Fruit fly (Drosophila melanogaster) whole organism, embryonic: ENCODE data around the gene ppk30.

Experiments used
- Adf1 ChIP-seq: fragments of 200-800 bp; sonication (Bioruptor generic); IDR thresholded peaks from 2 replicates; pipeline ENCODE4 v1.3.6; 2022; ENCODE audit warnings: missing biosample characterization, missing genetic modification characterization
- Aef1 ChIP-seq: fragments of 200-800 bp; sonication (Bioruptor generic); IDR thresholded peaks from 3 replicates; pipeline ENCODE4 v1.3.6; 2022; ENCODE audit warnings: missing biosample characterization, missing genetic modification characterization
- B-H1 ChIP-seq: fragments of 200-800 bp; sonication (Bioruptor generic); IDR thresholded peaks from 3 replicates; pipeline ENCODE4 v1.3.6; 2022; ENCODE audit warnings: missing biosample characterization, missing genetic modification characterization
- C15 ChIP-seq: fragments of 200-800 bp; sonication (Bioruptor generic); IDR thresholded peaks from 3 replicates; pipeline ENCODE4 v1.3.6; 2022; ENCODE audit warnings: missing biosample characterization, missing genetic modification characterization
- CG10321 ChIP-seq: fragments of 200-800 bp; sonication (Bioruptor generic); IDR thresholded peaks from 2 replicates; pipeline ENCODE4 v1.3.6; 2022; ENCODE audit warnings: missing biosample characterization, missing genetic modification characterization
- CG13624 ChIP-seq: fragments of 200-800 bp; sonication (Bioruptor generic); optimal IDR thresholded peaks from 2 replicates; lab custom pipeline; 2016; ENCODE audit warnings: missing biosample characterization, missing genetic modification characterization
- CG15011 ChIP-seq: fragments of 200-800 bp; sonication (Bioruptor generic); optimal IDR thresholded peaks from 3 replicates; lab custom pipeline; 2018; ENCODE audit warnings: missing biosample characterization, mild to moderate bottlenecking, missing genetic modification characterization
- CG15269 ChIP-seq: fragments of 200-800 bp; sonication (Bioruptor generic); optimal IDR thresholded peaks from 2 replicates; lab custom pipeline; 2018; ENCODE audit warnings: missing biosample characterization, mild to moderate bottlenecking, missing genetic modification characterization, moderate library complexity
- CG15479 ChIP-seq: fragments of 200-800 bp; sonication (Bioruptor generic); optimal IDR thresholded peaks from 3 replicates; lab custom pipeline; 2019; ENCODE audit warnings: missing biosample characterization, mild to moderate bottlenecking, missing genetic modification characterization, moderate library complexity
- CG16779 ChIP-seq: fragments of 200-800 bp; sonication (Bioruptor generic); IDR thresholded peaks from 2 replicates; pipeline ENCODE4 v1.3.6; 2022; ENCODE audit warnings: missing biosample characterization, missing genetic modification characterization
- CG16813 ChIP-seq: fragments of 200-800 bp; sonication (Bioruptor generic); IDR thresholded peaks from 3 replicates; pipeline ENCODE4 v1.3.6; 2022; ENCODE audit warnings: missing biosample characterization, missing genetic modification characterization; ENCODE audit not compliant: partially characterized antibody
- CG1832 ChIP-seq: fragments of 200-800 bp; sonication (Bioruptor generic); optimal IDR thresholded peaks from 2 replicates; lab custom pipeline; 2017; ENCODE audit warnings: missing biosample characterization, mild to moderate bottlenecking, missing genetic modification characterization, inconsistent platforms
- CG33213 ChIP-seq: fragments of 200-800 bp; sonication (Bioruptor generic); optimal IDR thresholded peaks from 3 replicates; lab custom pipeline; 2016; ENCODE audit warnings: missing biosample characterization, missing genetic modification characterization
- CG3726 ChIP-seq: fragments of 200-800 bp; sonication (Bioruptor generic); IDR thresholded peaks from 3 replicates; pipeline ENCODE4, ENCODE4 v1.3.6; 2022; ENCODE audit warnings: missing biosample characterization, missing genetic modification characterization
- CG43689 ChIP-seq: fragments of 200-800 bp; sonication (Bioruptor generic); IDR thresholded peaks from 2 replicates; pipeline ENCODE4 v1.3.6; 2022; ENCODE audit warnings: missing biosample characterization, missing genetic modification characterization
- CG4820 ChIP-seq: fragments of 200-800 bp; sonication (Bioruptor generic); optimal IDR thresholded peaks from 3 replicates; lab custom pipeline; 2016; ENCODE audit warnings: missing biosample characterization, missing genetic modification characterization
- CG7786 ChIP-seq: fragments of 200-800 bp; sonication (Bioruptor generic); optimal IDR thresholded peaks from 2 replicates; lab custom pipeline; 2016; ENCODE audit warnings: missing biosample characterization, missing genetic modification characterization
- CG8478 ChIP-seq: fragments of >200 bp; optimal IDR thresholded peaks from 2 replicates; lab custom pipeline; 2018
- Chrac-16 ChIP-seq: fragments of 200-800 bp; sonication (Bioruptor generic); optimal IDR thresholded peaks from 3 replicates; lab custom pipeline; 2016; ENCODE audit warnings: missing biosample characterization, missing genetic modification characterization
- D ChIP-seq, 2 experiments: fragments of 200-800 bp in 1 of 2; fragments of >200 bp in 1 of 2; sonication (Bioruptor generic) in 1 of 2; optimal IDR thresholded peaks; 2 replicates in 1 of 2; 3 replicates in 1 of 2; lab custom pipeline; 2017; ENCODE audit warnings: mild to moderate bottlenecking in 1 of 2, missing biosample characterization in 1 of 2, missing genetic modification characterization in 1 of 2, missing genetic modification reagents in 1 of 2
- Deaf1 ChIP-seq: fragments of 200-800 bp; optimal IDR thresholded peaks from 3 replicates; lab custom pipeline; 2019; ENCODE audit warnings: missing biosample characterization, mild to moderate bottlenecking, missing genetic modification characterization, moderate library complexity
- Dll ChIP-seq: fragments of 200-800 bp; sonication (Bioruptor generic); IDR thresholded peaks from 4 replicates; pipeline ENCODE4 v1.3.6; 2022; ENCODE audit warnings: missing biosample characterization, missing genetic modification characterization; ENCODE audit not compliant: partially characterized antibody
- Elba2 ChIP-seq: fragments of 200-800 bp; sonication (Bioruptor generic); optimal IDR thresholded peaks from 3 replicates; lab custom pipeline; 2016; ENCODE audit warnings: missing biosample characterization, missing genetic modification characterization
- Fer1 ChIP-seq: fragments of 200-800 bp; sonication (Bioruptor generic); optimal IDR thresholded peaks from 2 replicates; lab custom pipeline; 2017; ENCODE audit warnings: missing biosample characterization, mild to moderate bottlenecking, missing genetic modification characterization
- Jarid2 ChIP-seq: fragments of 200-800 bp; sonication (Bioruptor generic); optimal IDR thresholded peaks from 3 replicates; lab custom pipeline; 2017; ENCODE audit warnings: mild to moderate bottlenecking, missing biosample characterization, missing genetic modification reagents, missing genetic modification characterization
- NFAT ChIP-seq: fragments of 200-800 bp; sonication (Bioruptor generic); IDR thresholded peaks from 2 replicates; pipeline ENCODE4 v1.3.6; 2022; ENCODE audit warnings: missing biosample characterization, missing genetic modification characterization
- Nf-YA ChIP-seq: fragments of 200-800 bp; sonication (Bioruptor generic); IDR thresholded peaks from 2 replicates; pipeline ENCODE4 v1.3.6; 2022; ENCODE audit warnings: missing biosample characterization, missing genetic modification characterization
- Nf-YC ChIP-seq: fragments of 200-800 bp; optimal IDR thresholded peaks from 3 replicates; lab custom pipeline; 2019; ENCODE audit warnings: missing biosample characterization, mild to moderate bottlenecking, missing genetic modification characterization, moderate library complexity
- Ravus ChIP-seq: fragments of 200-800 bp; sonication (Bioruptor generic); IDR thresholded peaks from 2 replicates; pipeline ENCODE4 v1.3.6; 2022; ENCODE audit warnings: missing biosample characterization, missing genetic modification characterization
- Sox100B ChIP-seq: fragments of 200-800 bp; sonication (Bioruptor generic); optimal IDR thresholded peaks from 3 replicates; lab custom pipeline; 2018; ENCODE audit warnings: missing biosample characterization, mild to moderate bottlenecking, missing genetic modification characterization
- Sox102F ChIP-seq: fragments of 200-800 bp; sonication (Bioruptor generic); optimal IDR thresholded peaks from 2 replicates; lab custom pipeline; 2018; ENCODE audit warnings: missing biosample characterization, mild to moderate bottlenecking, missing genetic modification characterization, moderate library complexity
- Trl ChIP-seq, 3 experiments: fragments of >200 bp in 2 of 3; fragments of 200-800 bp in 1 of 3; sonication (Bioruptor generic) in 1 of 3; optimal IDR thresholded peaks; 2 replicates in 1 of 3; 3 replicates in 2 of 3; lab custom pipeline; 2016 to 2017; ENCODE audit warnings: missing biosample characterization in 1 of 3, missing genetic modification characterization in 1 of 3
- Vsx1 ChIP-seq: fragments of 200-800 bp; sonication (Bioruptor generic); optimal IDR thresholded peaks from 2 replicates; lab custom pipeline; 2017; ENCODE audit warnings: missing biosample characterization, mild to moderate bottlenecking, missing genetic modification characterization, missing genetic modification reagents
- Xbp1 ChIP-seq: fragments of 200-800 bp; sonication (Bioruptor generic); optimal IDR thresholded peaks from 3 replicates; lab custom pipeline; 2016; ENCODE audit warnings: missing biosample characterization, mild to moderate bottlenecking, missing genetic modification characterization
- cg ChIP-seq: fragments of 200-800 bp; sonication (Bioruptor generic); optimal IDR thresholded peaks from 3 replicates; lab custom pipeline; 2019; ENCODE audit warnings: missing biosample characterization, mild to moderate bottlenecking, missing genetic modification characterization, moderate library complexity
- ewg ChIP-seq: fragments of 200-800 bp; sonication (Bioruptor generic); optimal IDR thresholded peaks from 3 replicates; lab custom pipeline; 2017; ENCODE audit warnings: mild to moderate bottlenecking, missing biosample characterization, missing genetic modification reagents, missing genetic modification characterization
- exex ChIP-seq: fragments of 200-800 bp; sonication (Bioruptor generic); optimal IDR thresholded peaks from 4 replicates; lab custom pipeline; 2018; ENCODE audit warnings: missing biosample characterization, mild to moderate bottlenecking, missing genetic modification characterization, moderate library complexity
- gcm2 ChIP-seq: fragments of 200-800 bp; sonication (Bioruptor generic); optimal IDR thresholded peaks from 2 replicates; lab custom pipeline; 2016; ENCODE audit warnings: missing biosample characterization, missing genetic modification characterization
- hb ChIP-seq: fragments of 200-800 bp; sonication (Bioruptor generic); IDR thresholded peaks from 3 replicates; pipeline ENCODE4 v1.3.6; 2022; ENCODE audit warnings: missing biosample characterization, missing genetic modification characterization; ENCODE audit not compliant: partially characterized antibody
- lilli ChIP-seq: fragments of 200-800 bp; sonication (Bioruptor generic); optimal IDR thresholded peaks from 3 replicates; lab custom pipeline; 2016; ENCODE audit warnings: missing biosample characterization, missing genetic modification characterization
- mirr ChIP-seq: fragments of 200-800 bp; sonication (Bioruptor generic); optimal IDR thresholded peaks from 3 replicates; lab custom pipeline; 2018; ENCODE audit warnings: missing biosample characterization, mild to moderate bottlenecking, missing genetic modification characterization
- mld ChIP-seq: fragments of 200-800 bp; sonication (Bioruptor generic); IDR thresholded peaks from 3 replicates; pipeline ENCODE4 v1.3.6; 2022; ENCODE audit warnings: missing biosample characterization, missing genetic modification characterization; ENCODE audit not compliant: partially characterized antibody
- nerfin-1 ChIP-seq: fragments of 200-800 bp; sonication (Bioruptor generic); optimal IDR thresholded peaks from 3 replicates; lab custom pipeline; 2019; ENCODE audit warnings: missing biosample characterization, mild to moderate bottlenecking, missing genetic modification characterization, moderate library complexity
- seq ChIP-seq: fragments of 200-800 bp; sonication (Bioruptor generic); IDR thresholded peaks from 2 replicates; pipeline ENCODE4 v1.3.6; 2022; ENCODE audit warnings: missing biosample characterization, missing genetic modification characterization
- trem ChIP-seq: fragments of 200-800 bp; optimal IDR thresholded peaks from 3 replicates; lab custom pipeline; 2019; ENCODE audit warnings: missing biosample characterization, mild to moderate bottlenecking, missing genetic modification characterization, moderate library complexity
- vnd ChIP-seq: fragments of 200-800 bp; sonication (Bioruptor generic); IDR thresholded peaks from 3 replicates; pipeline ENCODE4 v1.3.6; 2022; ENCODE audit warnings: missing biosample characterization, missing genetic modification characterization; ENCODE audit not compliant: partially characterized antibody
- yki ChIP-seq: fragments of >200 bp; optimal IDR thresholded peaks from 3 replicates; lab custom pipeline; 2018
- zen2 ChIP-seq: fragments of 200-800 bp; sonication (Bioruptor generic); IDR thresholded peaks from 3 replicates; pipeline ENCODE4 v1.3.6; 2022; ENCODE audit warnings: missing biosample characterization, missing genetic modification characterization; ENCODE audit not compliant: partially characterized antibody

Gene ppk30

DNA sequence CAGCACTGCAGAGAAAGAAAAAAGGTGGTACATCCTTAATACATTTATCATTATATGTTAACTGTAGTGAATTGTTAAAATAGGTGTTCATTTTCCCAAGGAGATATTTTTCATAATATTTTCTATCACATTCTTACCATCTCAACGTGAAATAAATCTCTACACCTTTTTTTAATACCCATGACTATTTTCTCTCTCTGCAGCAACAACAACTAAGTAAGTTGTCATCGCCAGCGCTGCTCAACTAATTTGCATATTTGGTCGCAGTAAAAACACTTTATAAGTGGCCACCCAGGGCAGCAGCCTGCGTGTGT lies 21.5 kb downstream of the ppk30 start (continued):
- TF ChIP-seq Xbp1 (peak; percentile 37), B-H1 (GFP tag; lab: Robert Waterston, UW) (no peak), hb (GFP tag; lab: Robert Waterston, UW) (no peak), CG15011 (GFP tag; lab: Kevin White, UChicago) (no peak), nerfin-1 (tag; lab: Kevin White, UChicago) (peak; percentile 31), Sox100B (GFP tag; lab: Kevin White, UChicago) (peak; percentile 47), vnd (GFP tag; lab: Robert Waterston, UW) (no peak), Chrac-16 (GFP tag; lab: Kevin White, UChicago) (peak; percentile 0), Sox102F (peak; percentile 69), mld (GFP tag; lab: Robert Waterston, UW) (no peak), gcm2 (GFP tag; lab: Kevin White, UChicago) (no peak), mirr (GFP tag; lab: Kevin White, UChicago) (no peak), trem (peak; percentile 39)

DNA sequence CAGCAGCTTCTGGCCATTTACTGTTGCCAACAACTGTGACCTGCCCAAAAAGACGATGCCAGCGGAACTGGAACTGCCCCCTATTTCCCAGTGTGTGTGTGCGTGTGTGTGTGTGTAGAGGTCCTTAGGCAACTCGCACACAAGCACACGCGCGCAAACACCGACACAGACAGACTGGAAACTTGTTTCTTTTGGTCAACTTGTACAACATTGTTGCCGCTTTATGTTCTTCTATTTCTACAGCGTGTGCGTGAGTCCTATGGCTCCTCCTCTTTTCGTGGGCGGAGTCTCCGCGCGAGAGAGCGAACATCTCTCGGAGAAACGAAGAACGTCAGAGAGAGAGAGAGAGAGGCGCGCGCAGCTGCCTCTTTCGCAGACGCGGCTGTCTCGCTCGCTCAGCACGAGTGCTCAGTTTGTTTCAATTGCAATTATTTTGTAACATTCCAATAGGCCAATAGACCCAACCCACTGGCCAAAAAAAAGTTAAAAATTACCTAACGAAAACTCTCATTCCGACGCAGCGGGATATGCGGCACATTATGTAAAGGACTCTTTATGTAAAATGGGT lies 22.1 kb downstream of the ppk30 start:
- TF ChIP-seq CG33213 (GFP tag; lab: Kevin White, UChicago) (no peak), lilli (GFP tag; lab: Kevin White, UChicago) (no peak), CG8478 (lab: Kevin White, UChicago) (peak; percentile 4), CG7786 (GFP tag; lab: Kevin White, UChicago) (no peak), zen2 (0 out of 3 replicates have a peak, but pooled peaks have one; percentile 37), Adf1 (GFP tag; lab: Robert Waterston, UW) (peak; percentile 20; the same call in 1 of the 2 replicates), CG43689 (GFP tag; lab: Robert Waterston, UW) (no peak), D (optimal IDR thresholded peaks at IDR 0.05; lab: Kevin White, UChicago) (peak; percentile 89), D (GFP tag; optimal IDR thresholded peaks at IDR 0.05; lab: Kevin White, UChicago) (no peak), CG13624 (no peak), yki (lab: Kevin White, UChicago) (peak; percentile 69), Vsx1 (no peak), CG15269 (no peak), Jarid2 (GFP tag; lab: Kevin White, UChicago) (peak; percentile 42), Nf-YA (0 out of 2 replicates have a peak, but pooled peaks have one; percentile 37), CG3726 (GFP tag; lab: Robert Waterston, UW) (no peak), C15 (GFP tag; lab: Robert Waterston, UW) (no peak), CG15479 (peak; percentile 39), exex (tag; lab: Kevin White, UChicago) (no peak), Trl (optimal IDR thresholded peaks at IDR 0.05; lab: Kevin White, UChicago) (peak; percentile 67 to 87), Trl (GFP tag; optimal IDR thresholded peaks at IDR 0.05; lab: Kevin White, UChicago) (no peak), CG16813 (GFP tag; lab: Robert Waterston, UW) (0 out of 3 replicates have a peak, but pooled peaks have one; percentile 34), CG16779 (GFP tag; lab: Robert Waterston, UW) (no peak), Fer1 (no peak), Nf-YC (tag; lab: Kevin White, UChicago) (peak; percentile 95), NFAT (GFP tag; lab: Robert Waterston, UW) (no peak), Elba2 (peak; percentile 79), CG4820 (GFP tag; lab: Kevin White, UChicago) (no peak), Dll (GFP tag; lab: Robert Waterston, UW) (0 out of 4 replicates have a peak, but pooled peaks have one; percentile 28), Aef1 (no peak), CG10321 (GFP tag; lab: Robert Waterston, UW) (peak; percentile 82), Ravus (GFP tag; lab: Robert Waterston, UW) (no peak), Deaf1 (tag; lab: Kevin White, UChicago) (peak; percentile 53), ewg (peak; percentile 90), cg (GFP tag; lab: Kevin White, UChicago) (peak; percentile 78), CG1832 (peak; percentile 93), seq (GFP tag; lab: Robert Waterston, UW) (peak; percentile 59; the same call in 1 of the 2 replicates)
